Worm (Caenorhabditis elegans) whole organism, L3 larva: ENCODE results near the gene R07B7.6.

Source experiments
- R02D3.7 ChIP-seq: fragments of 150-350 bp; optimal IDR thresholded peaks from 2 replicates; lab custom pipeline; 2014; ENCODE audit warnings: missing biosample characterization, missing genetic modification characterization
- aly-2 ChIP-seq: fragments of 150-350 bp; optimal IDR thresholded peaks from 2 replicates; lab custom pipeline; 2014; ENCODE audit warnings: missing biosample characterization, missing genetic modification characterization
- ama-1 ChIP-seq: fragments of 150-350 bp; optimal IDR thresholded peaks from 2 replicates; lab custom pipeline; 2018
- egl-27 ChIP-seq: sonication (generic microtip); optimal IDR thresholded peaks from 4 replicates; lab custom pipeline; 2017; ENCODE audit warnings: missing biosample characterization, missing genetic modification reagents, missing genetic modification characterization
- elt-3 ChIP-seq, 3 experiments: fragments of 150-350 bp in 1 of 3; sonication (generic microtip) in 2 of 3; optimal IDR thresholded peaks; 2 replicates in 2 of 3; 4 replicates in 1 of 3; lab custom pipeline; 2014 to 2017; ENCODE audit warnings: missing biosample characterization in 3 of 3, missing genetic modification characterization in 3 of 3
- fkh-10 ChIP-seq: sonication (generic microtip); optimal IDR thresholded peaks from 2 replicates; lab custom pipeline; 2017; ENCODE audit warnings: missing biosample characterization, missing genetic modification reagents, missing genetic modification characterization
- hmg-11 ChIP-seq: sonication (generic microtip); optimal IDR thresholded peaks from 2 replicates; lab custom pipeline; 2016; ENCODE audit warnings: missing genetic modification characterization, missing compliant biosample characterization
- lsy-12 ChIP-seq: sonication (generic microtip); optimal IDR thresholded peaks from 2 replicates; lab custom pipeline; 2016; ENCODE audit warnings: mild to moderate bottlenecking, missing genetic modification characterization, missing compliant biosample characterization
- nhr-28 ChIP-seq: fragments of 150-350 bp; optimal IDR thresholded peaks from 2 replicates; lab custom pipeline; 2014; ENCODE audit warnings: missing biosample characterization, missing genetic modification characterization
- snpc-4 ChIP-seq: fragments of 150-350 bp; optimal IDR thresholded peaks from 2 replicates; lab custom pipeline; 2014; ENCODE audit warnings: missing biosample characterization, missing genetic modification characterization
- unc-62 ChIP-seq: fragments of 150-350 bp; sonication (generic microtip); optimal IDR thresholded peaks from 4 replicates; lab custom pipeline; 2014; ENCODE audit warnings: missing biosample characterization, missing genetic modification reagents, missing genetic modification characterization
- zag-1 ChIP-seq: fragments of 150-350 bp; optimal IDR thresholded peaks from 2 replicates; lab custom pipeline; 2014; ENCODE audit warnings: missing biosample characterization, missing genetic modification characterization
- ztf-4 ChIP-seq: fragments of 150-350 bp; optimal IDR thresholded peaks from 2 replicates; lab custom pipeline; 2014; ENCODE audit warnings: missing biosample characterization, missing genetic modification characterization

- TF ChIP-seq ama-1 (lab: Kevin White, UChicago) = no peak
- no peak for TF ChIP-seq snpc-4 (tag; lab: Kevin White, UChicago)
- TF ChIP-seq unc-62 (GFP tag; lab: Kevin White, UChicago) = no peak
- TF ChIP-seq hmg-11 (tag; lab: Kevin White, UChicago) = no peak
- no peak for TF ChIP-seq elt-3 (tag; optimal IDR thresholded peaks at IDR 0.05; lab: Kevin White, UChicago)
- TF ChIP-seq aly-2 (tag; lab: Kevin White, UChicago) = no peak
- TF ChIP-seq egl-27 (tag; lab: Kevin White, UChicago) = no peak
- TF ChIP-seq zag-1 (tag; lab: Kevin White, UChicago) = no peak
- no peak for TF ChIP-seq ztf-4 (tag; lab: Kevin White, UChicago)
- TF ChIP-seq fkh-10 (GFP tag; lab: Kevin White, UChicago) = no peak
- TF ChIP-seq lsy-12 (tag; lab: Kevin White, UChicago) = no peak
- TF ChIP-seq R02D3.7 (tag; lab: Kevin White, UChicago) = no peak
- no peak for TF ChIP-seq nhr-28 (tag; lab: Kevin White, UChicago)
Measured at ce11 chrV:12059719-12060118, 15.1 kb downstream of the R07B7.6 start, which contains the start of gene R07B7.2.
